Worm (Caenorhabditis elegans): ENCODE measurements around the gene fbxc-24.
"Not testable (repeated sequence)": the region's sequence is repeated elsewhere in the genome, so short reads cannot be mapped to it uniquely, and the experiment has no call there.

fbxc-24 gene

ce11 chrII:948091-948490, 38.6 kb upstream of the fbxc-24 start, which contains the start of gene fbxc-32:
Gene fbxc-32 (minus strand): TSS chrII:948191.
- no peak for TF ChIP-seq elt-1 (tag; optimal IDR thresholded peaks at IDR 0.05)
- no peak for TF ChIP-seq ztf-11 (tag; optimal IDR thresholded peaks at IDR 0.05)

- no peak for TF ChIP-seq R02D3.7 (tag; optimal IDR thresholded peaks at IDR 0.05)
- TF ChIP-seq pqm-1 (tag; optimal IDR thresholded peaks at IDR 0.05), result peak; percentile 76
- TF ChIP-seq elt-2 (tag; optimal IDR thresholded peaks at IDR 0.05), result peak; percentile 81
These were observed 34.3 kb upstream of the fbxc-24 start, which contains the start of gene clec-43 for ce11 chrII:943773-944172. Gene clec-43 (plus strand): TSS chrII:944066.

ce11 chrII:940779-941178, 31.3 kb upstream of the fbxc-24 start, which contains the start of gene fbxc-36:
Gene fbxc-36 (plus strand): TSS chrII:940983.
- TF ChIP-seq lin-39 (tag; optimal IDR thresholded peaks at IDR 0.05) (no peak), fos-1 (tag; optimal IDR thresholded peaks at IDR 0.05) (no peak), pqm-1 (tag; optimal IDR thresholded peaks at IDR 0.05) (no peak), nhr-67 (tag; optimal IDR thresholded peaks at IDR 0.05) (no peak), aly-2 (tag; optimal IDR thresholded peaks at IDR 0.05) (no peak), daf-12 (tag; optimal IDR thresholded peaks at IDR 0.05) (no peak), unc-62 (GFP tag; optimal IDR thresholded peaks at IDR 0.05) (no peak), mdl-1 (tag; optimal IDR thresholded peaks at IDR 0.05) (no peak), R02D3.7 (tag; optimal IDR thresholded peaks at IDR 0.05) (no peak), pha-4 (tag; optimal IDR thresholded peaks at IDR 0.05) (no peak), nhr-77 (tag; optimal IDR thresholded peaks at IDR 0.05) (no peak), nhr-12 (tag; optimal IDR thresholded peaks at IDR 0.05) (no peak), ceh-16 (tag; optimal IDR thresholded peaks at IDR 0.05) (no peak)

- TF ChIP-seq lsy-12 (tag; optimal IDR thresholded peaks at IDR 0.05) (no peak), nfya-1 (tag; optimal IDR thresholded peaks at IDR 0.05; ENCODE audit: insufficient read depth) (no peak), nhr-67 (tag; optimal IDR thresholded peaks at IDR 0.05) (no peak), elt-3 (tag; optimal IDR thresholded peaks at IDR 0.05) (no peak), elt-1 (tag; optimal IDR thresholded peaks at IDR 0.05) (no peak)
These were observed 29.1 kb upstream of the fbxc-24 start, which contains the start of gene R07C3.3 for ce11 chrII:938549-938948. Gene R07C3.3 (plus strand): TSS chrII:938849.

- TF ChIP-seq eor-1 (tag; optimal IDR thresholded peaks at IDR 0.05) (no peak), unc-39 (tag; optimal IDR thresholded peaks at IDR 0.05) (no peak)
These were observed 27.8 kb upstream of the fbxc-24 start for ce11 chrII:937265-937664.

ce11 chrII:932718-933117, 23.3 kb upstream of the fbxc-24 start, which contains the start of gene acs-15:
Gene acs-15 (plus strand): TSS chrII:933018.
- TF ChIP-seq fos-1 (tag; optimal IDR thresholded peaks at IDR 0.05) (no peak), jun-1 (tag; optimal IDR thresholded peaks at IDR 0.05) (no peak), nfya-1 (tag; optimal IDR thresholded peaks at IDR 0.05; ENCODE audit: insufficient read depth) (no peak), pqm-1 (tag; optimal IDR thresholded peaks at IDR 0.05) (no peak), ceh-28 (tag; optimal IDR thresholded peaks at IDR 0.05) (no peak), nhr-237 (tag; optimal IDR thresholded peaks at IDR 0.05) (no peak)

ce11 chrII:930871-931270, 21.4 kb upstream of the fbxc-24 start, which contains the start of gene fbxc-34:
Gene fbxc-34 (plus strand): TSS chrII:931171.
- not testable (repeated sequence) for TF ChIP-seq tbx-2, lsy-12, snpc-4 (tag; optimal IDR thresholded peaks at IDR 0.05)

- TF ChIP-seq aly-2 (tag; optimal IDR thresholded peaks at IDR 0.05), result no peak
- no peak for TF ChIP-seq nhr-67 (tag; optimal IDR thresholded peaks at IDR 0.05)
- TF ChIP-seq fos-1 (tag; optimal IDR thresholded peaks at IDR 0.05), result no peak
- TF ChIP-seq elt-2 (tag; optimal IDR thresholded peaks at IDR 0.05), result no peak
- no peak for TF ChIP-seq nhr-43 (tag; optimal IDR thresholded peaks at IDR 0.05; ENCODE audit: poor library complexity, severe bottlenecking)
- TF ChIP-seq pqm-1 (tag; optimal IDR thresholded peaks at IDR 0.05), result no peak
- TF ChIP-seq eor-1 (tag; optimal IDR thresholded peaks at IDR 0.05), result no peak
- TF ChIP-seq elt-1 (tag; optimal IDR thresholded peaks at IDR 0.05), result no peak
- no peak for TF ChIP-seq lin-39 (tag; optimal IDR thresholded peaks at IDR 0.05)
- TF ChIP-seq ztf-4 (tag; optimal IDR thresholded peaks at IDR 0.05), result no peak
- no peak for TF ChIP-seq nhr-23 (tag; optimal IDR thresholded peaks at IDR 0.05)
- no peak for TF ChIP-seq lin-15B (tag; optimal IDR thresholded peaks at IDR 0.05)
- TF ChIP-seq nhr-76 (tag; optimal IDR thresholded peaks at IDR 0.05), result no peak
- TF ChIP-seq snpc-4 (tag; optimal IDR thresholded peaks at IDR 0.05), result no peak
- TF ChIP-seq zag-1 (tag; optimal IDR thresholded peaks at IDR 0.05), result no peak
- TF ChIP-seq ama-1 (optimal IDR thresholded peaks at IDR 0.05), result no peak
- TF ChIP-seq nhr-25 (tag; optimal IDR thresholded peaks at IDR 0.05), result no peak
- no peak for TF ChIP-seq elt-3 (tag; optimal IDR thresholded peaks at IDR 0.05)
These were observed 17.9 kb upstream of the fbxc-24 start, which contains the start of gene R07C3.13 for ce11 chrII:927331-927730. Gene R07C3.13 (minus strand): TSS chrII:927431.

Measured in whole organism, L3 larva.